Worm (Caenorhabditis elegans) whole organism, late embryonic: ENCODE data around the gene clec-242.

Source experiments
- C08G9.2 ChIP-seq: sonication (generic microtip); optimal IDR thresholded peaks from 2 replicates; lab custom pipeline; 2016; ENCODE audit warnings: mild to moderate bottlenecking, missing genetic modification characterization, moderate library complexity, missing compliant biosample characterization
- F13H6.1 ChIP-seq: sonication (generic microtip); optimal IDR thresholded peaks from 2 replicates; lab custom pipeline; 2016; ENCODE audit warnings: missing genetic modification characterization, missing compliant biosample characterization
- ama-1 ChIP-seq: fragments of 150-350 bp; optimal IDR thresholded peaks from 2 replicates; lab custom pipeline; 2014
- ceh-2 ChIP-seq: sonication (generic microtip); optimal IDR thresholded peaks from 2 replicates; lab custom pipeline; 2016; ENCODE audit warnings: missing genotype, missing genetic modification characterization, missing compliant biosample characterization
- che-1 ChIP-seq: sonication (generic microtip); optimal IDR thresholded peaks from 2 replicates; lab custom pipeline; 2016; ENCODE audit warnings: mild to moderate bottlenecking, missing genetic modification characterization, missing compliant biosample characterization
- fkh-10 ChIP-seq: fragments of 150-350 bp; optimal IDR thresholded peaks from 2 replicates; lab custom pipeline; 2014; ENCODE audit warnings: missing biosample characterization, missing genetic modification reagents, missing genetic modification characterization
- gmeb-2 ChIP-seq: sonication (generic microtip); optimal IDR thresholded peaks from 2 replicates; lab custom pipeline; 2016; ENCODE audit warnings: missing genetic modification characterization, inconsistent platforms, missing compliant biosample characterization
- lin-11 ChIP-seq: fragments of 200-800 bp; sonication (Bioruptor generic); optimal IDR thresholded peaks from 2 replicates; lab custom pipeline; 2018; ENCODE audit warnings: mild to moderate bottlenecking, missing genetic modification characterization, missing compliant biosample characterization
- madf-2 ChIP-seq: sonication (generic microtip); optimal IDR thresholded peaks from 2 replicates; lab custom pipeline; 2017; ENCODE audit warnings: missing genetic modification characterization, missing compliant biosample characterization
- nfya-1 ChIP-seq: sonication (generic microtip); optimal IDR thresholded peaks from 2 replicates; lab custom pipeline; 2017; ENCODE audit warnings: missing genetic modification characterization, mild to moderate bottlenecking, missing compliant biosample characterization, antibody characterized with exemption, moderate library complexity
- nhr-11 ChIP-seq: fragments of 150-350 bp; optimal IDR thresholded peaks from 2 replicates; lab custom pipeline; 2014; ENCODE audit warnings: missing biosample characterization, missing genetic modification characterization
- pha-4 ChIP-seq: fragments of 150-350 bp; optimal IDR thresholded peaks from 2 replicates; lab custom pipeline; 2018; ENCODE audit warnings: missing biosample characterization, missing genetic modification reagents, missing genetic modification characterization

- no peak for TF ChIP-seq pha-4 (tag; lab: Kevin White, UChicago)
- no peak for TF ChIP-seq F13H6.1 (tag; lab: Kevin White, UChicago)
- no peak for TF ChIP-seq C08G9.2 (tag; lab: Kevin White, UChicago)
- no peak for TF ChIP-seq fkh-10 (GFP tag; lab: Kevin White, UChicago)
- no peak for TF ChIP-seq che-1
- TF ChIP-seq ceh-2 (tag; lab: Kevin White, UChicago), result no peak
- no peak for TF ChIP-seq ama-1
- TF ChIP-seq nhr-11, result no peak
- no peak for TF ChIP-seq madf-2
- TF ChIP-seq lin-11 (tag; lab: Kevin White, UChicago), result no peak
- TF ChIP-seq gmeb-2 (tag; lab: Kevin White, UChicago), result no peak
- no peak for TF ChIP-seq nfya-1 (tag; lab: Kevin White, UChicago)
Measured at ce11 chrV:17245406-17245805, at the start of gene clec-242.
